Worm (Caenorhabditis elegans) whole organism, mixed stage, embryonic: Measurements from ENCODE around the gene C25G6.4.

ENCODE experiments used
- M03D4.4 ChIP-seq: sonication (generic microtip); optimal IDR thresholded peaks from 2 replicates; lab custom pipeline; 2017; ENCODE audit warnings: mild to moderate bottlenecking, missing genetic modification characterization, missing compliant biosample characterization
- ceh-43 ChIP-seq: fragments of 200-800 bp; sonication (Bioruptor generic); optimal IDR thresholded peaks from 2 replicates; lab custom pipeline; 2018; ENCODE audit warnings: mild to moderate bottlenecking, missing genetic modification characterization, moderate library complexity, missing compliant biosample characterization
- drap-1 ChIP-seq: fragments of 200-800 bp; sonication (Bioruptor generic); optimal IDR thresholded peaks from 3 replicates; lab custom pipeline; 2018; ENCODE audit warnings: mild to moderate bottlenecking, missing genetic modification characterization, missing compliant biosample characterization
- elt-3 ChIP-seq: fragments of 150-350 bp; optimal IDR thresholded peaks from 2 replicates; lab custom pipeline; 2014; ENCODE audit warnings: missing biosample characterization, missing genetic modification characterization
- lin-13 ChIP-seq: fragments of 150-350 bp; optimal IDR thresholded peaks from 2 replicates; lab custom pipeline; 2014; ENCODE audit warnings: missing biosample characterization, missing genetic modification characterization
- lin-32 ChIP-seq: fragments of 200-800 bp; sonication (Bioruptor generic); optimal IDR thresholded peaks from 2 replicates; lab custom pipeline; 2018; ENCODE audit warnings: mild to moderate bottlenecking, missing genetic modification characterization, missing compliant biosample characterization
- lsy-2 ChIP-seq: fragments of 150-350 bp; optimal IDR thresholded peaks from 2 replicates; lab custom pipeline; 2014; ENCODE audit warnings: missing biosample characterization, missing genetic modification characterization
- mep-1 ChIP-seq: fragments of 150-350 bp; optimal IDR thresholded peaks from 2 replicates; lab custom pipeline; 2017; ENCODE audit warnings: missing biosample characterization, missing genetic modification reagents, missing genetic modification characterization, inconsistent platforms
- nhr-237 ChIP-seq: fragments of 150-350 bp; optimal IDR thresholded peaks from 2 replicates; lab custom pipeline; 2014; ENCODE audit warnings: missing biosample characterization, missing genetic modification characterization
- nhr-28 ChIP-seq: fragments of 150-350 bp; optimal IDR thresholded peaks from 2 replicates; lab custom pipeline; 2014; ENCODE audit warnings: missing biosample characterization, missing genetic modification characterization
- nhr-76 ChIP-seq: sonication (generic microtip); optimal IDR thresholded peaks from 2 replicates; lab custom pipeline; 2017; ENCODE audit warnings: missing biosample characterization, missing genetic modification characterization
- sem-2 ChIP-seq: fragments of 200-800 bp; sonication (Bioruptor generic); optimal IDR thresholded peaks from 2 replicates; lab custom pipeline; 2018; ENCODE audit warnings: mild to moderate bottlenecking, missing genetic modification characterization, missing compliant biosample characterization
- unc-62 ChIP-seq: fragments of 150-350 bp; optimal IDR thresholded peaks from 2 replicates; lab custom pipeline; 2014; ENCODE audit warnings: missing biosample characterization, missing genetic modification reagents, missing genetic modification characterization

DNA sequence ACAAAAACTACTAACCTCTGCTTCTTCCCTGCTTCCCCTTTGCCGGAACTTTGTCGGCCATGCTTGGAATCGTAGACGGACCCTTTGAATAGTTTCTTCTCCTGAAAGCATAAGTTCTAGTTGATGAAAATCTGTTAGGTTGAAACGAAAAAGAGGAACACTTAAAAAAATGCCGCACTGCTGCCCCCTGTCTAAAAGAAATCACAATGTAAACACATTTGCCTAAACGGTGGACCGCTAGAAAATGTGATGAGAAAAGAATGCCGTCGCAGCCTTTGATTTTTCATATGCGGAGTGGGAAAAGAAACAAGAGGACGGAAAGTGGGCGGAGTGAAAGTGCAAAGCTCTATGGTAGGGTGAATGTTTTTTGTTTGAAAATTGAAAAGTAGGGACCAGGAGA is 43.6 kb downstream of the C25G6.4 start, which contains the start of gene T13G4.7:
- no peak for TF ChIP-seq lin-13 (tag; lab: Kevin White, UChicago)
- TF ChIP-seq drap-1 (GFP tag; lab: Kevin White, UChicago): no peak
- no peak for TF ChIP-seq nhr-237 (tag; lab: Kevin White, UChicago)
- TF ChIP-seq nhr-28: no peak
- TF ChIP-seq sem-2 (GFP tag; lab: Kevin White, UChicago): no peak
- TF ChIP-seq nhr-76 (tag; lab: Kevin White, UChicago): no peak
- TF ChIP-seq mep-1 (tag; lab: Kevin White, UChicago): no peak
- TF ChIP-seq elt-3 (tag; lab: Kevin White, UChicago): no peak
- no peak for TF ChIP-seq lsy-2 (tag; lab: Kevin White, UChicago)
- TF ChIP-seq ceh-43 (GFP tag; lab: Kevin White, UChicago): no peak
- TF ChIP-seq unc-62 (GFP tag; lab: Kevin White, UChicago): no peak
- no peak for TF ChIP-seq lin-32
- no peak for TF ChIP-seq M03D4.4 (tag; lab: Kevin White, UChicago)
